Fruit fly (Drosophila melanogaster): Measurements from ENCODE around the gene spz.

DNA sequence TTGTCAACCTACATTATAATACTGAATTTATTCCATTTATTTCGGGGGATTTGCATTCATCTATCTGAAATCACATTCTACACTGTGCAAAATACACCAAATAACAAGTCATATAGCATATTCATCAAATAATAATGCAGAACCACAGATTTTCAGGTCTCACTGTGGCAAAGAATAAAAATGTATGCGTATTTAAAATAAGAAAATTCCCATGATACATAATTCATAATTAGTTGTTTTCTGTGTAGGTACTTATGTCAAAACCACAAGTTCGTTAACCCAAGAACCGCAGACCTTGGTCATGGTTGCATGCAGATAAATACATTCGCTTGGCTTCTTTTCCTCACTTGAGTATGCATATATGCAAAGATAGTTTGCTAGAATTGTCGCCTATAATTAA lies 22.4 kb upstream of the spz start:
- TF ChIP-seq CG15710 (tag; optimal IDR thresholded peaks at IDR 0.05) = peak; percentile 34
- no peak for TF ChIP-seq Snoo (tag; optimal IDR thresholded peaks at IDR 0.05)
- TF ChIP-seq CG17806 (tag; optimal IDR thresholded peaks at IDR 0.05) = peak; percentile 36
- peak; percentile 50 for TF ChIP-seq CG8159 (tag; optimal IDR thresholded peaks at IDR 0.05)
- TF ChIP-seq EcR (GFP tag; optimal IDR thresholded peaks at IDR 0.05) = peak; percentile 72
- TF ChIP-seq CG13204 (GFP tag; optimal IDR thresholded peaks at IDR 0.05) = no peak
- peak; percentile 50 for TF ChIP-seq CG9948 (tag; optimal IDR thresholded peaks at IDR 0.05)
- TF ChIP-seq Ets98B (GFP tag; IDR thresholded peaks at IDR 0.05) = no peak
- no peak for TF ChIP-seq D1 (tag; optimal IDR thresholded peaks at IDR 0.05)
- TF ChIP-seq Pif1B (GFP tag; optimal IDR thresholded peaks at IDR 0.05) = no peak
- no peak for TF ChIP-seq CG10348 (GFP tag; IDR thresholded peaks at IDR 0.05)
- TF ChIP-seq CG4496 (GFP tag; IDR thresholded peaks at IDR 0.05) = peak; percentile 80
- TF ChIP-seq rn (GFP tag; IDR thresholded peaks at IDR 0.05) = no peak
- TF ChIP-seq CG8301 (tag; optimal IDR thresholded peaks at IDR 0.05) = peak; percentile 31

Measured in whole organism, pupa.